Fruit fly (Drosophila melanogaster) whole organism, wandering third instar larva: Measurements from ENCODE around the gene put.

Experiments
- Dfd ChIP-seq: fragments of >200 bp; optimal IDR thresholded peaks from 2 replicates; lab custom pipeline; 2017; ENCODE audit warnings: missing biosample characterization, missing genetic modification characterization
- Hr83 ChIP-seq: fragments of 200-300 bp; sonication (Bioruptor generic); optimal IDR thresholded peaks from 2 replicates; lab custom pipeline; 2016; ENCODE audit warnings: missing biosample characterization, mild to moderate bottlenecking, missing genetic modification characterization, moderate library complexity; ENCODE audit not compliant: poor library complexity, severe bottlenecking
- Myc ChIP-seq: fragments of >200 bp; optimal IDR thresholded peaks from 2 replicates; lab custom pipeline; 2017
- N ChIP-seq: fragments of >200 bp; optimal IDR thresholded peaks from 2 replicates; lab custom pipeline; 2018; ENCODE audit warnings: missing biosample characterization, missing external identifiers, missing genetic modification characterization
- OdsH ChIP-seq: fragments of 200-800 bp; sonication (Bioruptor generic); optimal IDR thresholded peaks from 2 replicates; lab custom pipeline; 2016; ENCODE audit warnings: missing biosample characterization, mild to moderate bottlenecking, missing genetic modification characterization
- Sp1 ChIP-seq: fragments of 200-800 bp; sonication (Bioruptor generic); optimal IDR thresholded peaks from 3 replicates; lab custom pipeline; 2019; ENCODE audit warnings: missing biosample characterization, mild to moderate bottlenecking, missing genetic modification characterization, moderate library complexity
- Vsx2 ChIP-seq: fragments of 200-300, 225-300 bp; sonication (Bioruptor generic); optimal IDR thresholded peaks from 2 replicates; lab custom pipeline; 2018; ENCODE audit warnings: missing biosample characterization, missing genetic modification characterization; ENCODE audit not compliant: partially characterized antibody
- dl ChIP-seq, 2 experiments: fragments of 175-275, 200-275 bp in 1 of 2; fragments of 200-275 bp in 1 of 2; sonication (Bioruptor generic); optimal IDR thresholded peaks; lab custom pipeline; 2018; ENCODE audit warnings: mild to moderate bottlenecking in 2 of 2, missing biosample characterization in 2 of 2, missing genetic modification characterization in 2 of 2, moderate library complexity in 2 of 2; ENCODE audit not compliant: partially characterized antibody in 2 of 2, insufficient read depth in 1 of 2
- ey ChIP-seq: fragments of 200-800 bp; sonication (Bioruptor generic); optimal IDR thresholded peaks from 2 replicates; lab custom pipeline; 2016; ENCODE audit warnings: missing biosample characterization, missing genetic modification characterization
- foxo ChIP-seq, 2 experiments: fragments of 200-800 bp; sonication (Bioruptor generic); optimal IDR thresholded peaks; 2 replicates in 1 of 2; 3 replicates in 1 of 2; lab custom pipeline; 2016 to 2017; ENCODE audit warnings: missing biosample characterization in 2 of 2, missing genetic modification characterization in 2 of 2
- h ChIP-seq: fragments of 200-800 bp; sonication (Bioruptor generic); optimal IDR thresholded peaks from 3 replicates; lab custom pipeline; 2016; ENCODE audit warnings: missing biosample characterization, mild to moderate bottlenecking, missing genetic modification characterization
- lola ChIP-seq: fragments of >200 bp; optimal IDR thresholded peaks from 2 replicates; lab custom pipeline; 2017; ENCODE audit warnings: missing biosample characterization, missing genetic modification characterization
- psq ChIP-seq: fragments of 200-800 bp; sonication (Bioruptor generic); optimal IDR thresholded peaks from 3 replicates; lab custom pipeline; 2017; ENCODE audit warnings: missing biosample characterization, mild to moderate bottlenecking, missing genetic modification characterization, moderate library complexity

- TF ChIP-seq OdsH (GFP tag; lab: Kevin White, UChicago) = no peak
- no peak for TF ChIP-seq ey
- TF ChIP-seq Hr83 (GFP tag; lab: Kevin White, UChicago) = no peak
- no peak for TF ChIP-seq foxo (GFP tag; optimal IDR thresholded peaks at IDR 0.05; lab: Kevin White, UChicago)
- no peak for TF ChIP-seq Sp1
- TF ChIP-seq Vsx2 (GFP tag; lab: Kevin White, UChicago) = no peak
- no peak for TF ChIP-seq Myc
- TF ChIP-seq h (GFP tag; lab: Kevin White, UChicago) = no peak
- peak; percentile 98 for TF ChIP-seq psq (GFP tag; lab: Kevin White, UChicago)
- TF ChIP-seq lola (GFP tag; lab: Kevin White, UChicago) = no peak
- no peak for TF ChIP-seq Dfd (GFP tag; lab: Kevin White, UChicago)
- no peak for TF ChIP-seq N
- TF ChIP-seq dl (GFP tag; optimal IDR thresholded peaks at IDR 0.05; lab: Kevin White, UChicago; ENCODE audit: insufficient read depth in 1 of 2, partially characterized antibody in 2 of 2) = no peak
These were observed 28.9 kb upstream of the put start for dm6 chr3R:14654231-14654975.
